Fruit fly (Drosophila melanogaster): ENCODE data around the gene Irp-1A.

Irp-1A gene

DNA sequence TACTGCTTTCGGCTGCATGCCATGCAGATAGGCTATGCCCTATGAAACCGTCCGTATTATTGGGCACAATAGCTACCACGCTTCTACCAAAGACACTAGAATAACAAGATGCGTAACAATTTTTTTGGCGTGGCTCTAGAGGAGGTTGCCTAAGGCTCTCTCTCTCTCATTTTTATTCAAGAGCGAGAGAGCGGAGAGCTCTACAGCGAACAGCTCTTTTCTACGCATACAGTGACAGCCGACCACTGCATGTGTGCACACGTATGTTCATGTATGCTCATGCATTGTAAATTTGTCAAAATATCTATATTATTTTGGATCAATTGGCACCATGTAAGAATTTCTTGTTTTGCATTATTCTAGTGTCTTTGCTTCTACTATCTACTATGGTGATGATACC is 8.6 kb upstream of the Irp-1A start:
- TF ChIP-seq Sox15 (GFP tag; optimal IDR thresholded peaks at IDR 0.05) (no peak), acj6 (GFP tag; optimal IDR thresholded peaks at IDR 0.05) (no peak), esn (GFP tag; optimal IDR thresholded peaks at IDR 0.05) (no peak), OdsH (GFP tag; optimal IDR thresholded peaks at IDR 0.05) (no peak), eg (GFP tag; IDR thresholded peaks at IDR 0.05) (no peak), Smox (GFP tag; optimal IDR thresholded peaks at IDR 0.05) (no peak), Lpt (GFP tag; optimal IDR thresholded peaks at IDR 0.05) (no peak), CG8632 (GFP tag; optimal IDR thresholded peaks at IDR 0.05) (no peak), CG11294 (GFP tag; IDR thresholded peaks at IDR 0.05) (no peak), Gug (GFP tag; IDR thresholded peaks at IDR 0.05) (no peak), CG6808 (GFP tag; optimal IDR thresholded peaks at IDR 0.05) (no peak), fkh (GFP tag; optimal IDR thresholded peaks at IDR 0.05) (no peak), CG6276 (GFP tag; optimal IDR thresholded peaks at IDR 0.05) (no peak), Sox102F (GFP tag; optimal IDR thresholded peaks at IDR 0.05) (no peak), CG7368 (GFP tag; optimal IDR thresholded peaks at IDR 0.05) (no peak), CG10669 (GFP tag; optimal IDR thresholded peaks at IDR 0.05) (no peak), Eip78C (GFP tag) (no peak), topi (GFP tag; optimal IDR thresholded peaks at IDR 0.05) (no peak), CG11762 (GFP tag; optimal IDR thresholded peaks at IDR 0.05; ENCODE audit: insufficient read depth) (no peak), dac (GFP tag; optimal IDR thresholded peaks at IDR 0.05) (no peak)

DNA sequence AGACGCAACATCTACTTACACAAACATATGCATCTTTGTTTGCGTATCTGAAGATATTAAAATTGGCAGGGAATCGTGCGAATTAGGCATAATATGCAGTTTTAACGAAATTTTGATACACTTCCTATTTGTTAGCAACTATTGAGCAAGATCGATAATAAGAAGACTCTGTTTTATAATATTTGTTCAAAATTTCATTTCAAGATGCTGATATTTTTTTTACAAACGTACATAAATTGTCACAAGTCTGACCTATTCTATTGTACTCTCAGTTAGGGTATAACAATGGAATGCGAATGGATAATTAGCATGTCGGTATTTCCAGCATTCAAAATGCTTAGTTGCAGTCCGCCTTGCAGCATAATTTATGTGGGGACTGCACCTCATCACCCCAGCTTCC is 3.5 kb upstream of the Irp-1A start:
- TF ChIP-seq CG10669 (GFP tag; optimal IDR thresholded peaks at IDR 0.05) (no peak), CG3919 (GFP tag; optimal IDR thresholded peaks at IDR 0.05) (no peak), CG7368 (GFP tag; optimal IDR thresholded peaks at IDR 0.05) (no peak), acj6 (GFP tag; optimal IDR thresholded peaks at IDR 0.05) (no peak), dac (GFP tag; optimal IDR thresholded peaks at IDR 0.05) (no peak), CG6276 (GFP tag; optimal IDR thresholded peaks at IDR 0.05) (no peak), CG11294 (GFP tag; IDR thresholded peaks at IDR 0.05) (peak; percentile 41; the same call in 1 of the 2 replicates), Sox102F (GFP tag; optimal IDR thresholded peaks at IDR 0.05) (no peak), CG31627 (GFP tag; optimal IDR thresholded peaks at IDR 0.05) (peak; percentile 48), esn (GFP tag; optimal IDR thresholded peaks at IDR 0.05) (peak; percentile 41), svp (GFP tag) (peak; percentile 56), fkh (GFP tag; optimal IDR thresholded peaks at IDR 0.05) (no peak), vri (GFP tag; optimal IDR thresholded peaks at IDR 0.05) (peak; percentile 7), CG8319 (GFP tag; optimal IDR thresholded peaks at IDR 0.05) (peak; percentile 32), eg (GFP tag; IDR thresholded peaks at IDR 0.05) (peak; percentile 87), net (GFP tag; optimal IDR thresholded peaks at IDR 0.05) (no peak), Met (GFP tag; optimal IDR thresholded peaks at IDR 0.05) (no peak), fd85E (GFP tag; optimal IDR thresholded peaks at IDR 0.05) (no peak), CG6808 (GFP tag; optimal IDR thresholded peaks at IDR 0.05) (no peak), lz (GFP tag; optimal IDR thresholded peaks at IDR 0.05) (peak; percentile 16), Sox15 (GFP tag; optimal IDR thresholded peaks at IDR 0.05) (no peak), Sox14 (GFP tag; optimal IDR thresholded peaks at IDR 0.05) (no peak), CG34406 (GFP tag; optimal IDR thresholded peaks at IDR 0.05) (no peak), CG6163 (GFP tag; IDR thresholded peaks at IDR 0.05) (no peak), CG10631 (GFP tag; optimal IDR thresholded peaks at IDR 0.05) (peak; percentile 9), Hr38 (GFP tag; optimal IDR thresholded peaks at IDR 0.05) (no peak), CG4318 (GFP tag; optimal IDR thresholded peaks at IDR 0.05) (peak; percentile 13), CG9139 (GFP tag; optimal IDR thresholded peaks at IDR 0.05) (no peak), Hr39 (GFP tag; optimal IDR thresholded peaks at IDR 0.05) (no peak), CG6792 (GFP tag; optimal IDR thresholded peaks at IDR 0.05) (peak; percentile 16), Ets96B (tag; optimal IDR thresholded peaks at IDR 0.05) (no peak), Eip75B (GFP tag; optimal IDR thresholded peaks at IDR 0.05) (no peak), dsx (GFP tag; optimal IDR thresholded peaks at IDR 0.05; ENCODE audit: poor library complexity, severe bottlenecking) (no peak), CG11762 (GFP tag; optimal IDR thresholded peaks at IDR 0.05; ENCODE audit: insufficient read depth) (no peak), CG1621 (tag; optimal IDR thresholded peaks at IDR 0.05) (no peak), ss (GFP tag; optimal IDR thresholded peaks at IDR 0.05) (no peak), CG15336 (GFP tag; IDR thresholded peaks at IDR 0.05) (peak; percentile 80), cyc (GFP tag; optimal IDR thresholded peaks at IDR 0.05) (no peak), fd59A (GFP tag; optimal IDR thresholded peaks at IDR 0.05) (no peak), achi (GFP tag; optimal IDR thresholded peaks at IDR 0.05) (no peak), Eip78C (GFP tag) (no peak), OdsH (GFP tag; optimal IDR thresholded peaks at IDR 0.05) (no peak), Gug (GFP tag; IDR thresholded peaks at IDR 0.05) (peak; percentile 54), CG6854 (GFP tag; optimal IDR thresholded peaks at IDR 0.05) (no peak), Hr4 (GFP tag; optimal IDR thresholded peaks at IDR 0.05) (peak; percentile 67), topi (GFP tag; optimal IDR thresholded peaks at IDR 0.05) (no peak)
